Fruit fly (Drosophila melanogaster) whole organism, pupa: ENCODE results near the gene al.

Experiments
- CG10348 ChIP-seq: fragments of 200-800 bp; sonication (Bioruptor generic); IDR thresholded peaks from 2 replicates; pipeline ENCODE4 v1.3.6; 2022; ENCODE audit warnings: missing biosample characterization, missing genetic modification characterization
- CG12605 ChIP-seq: fragments of 200-800 bp; sonication (Bioruptor generic); IDR thresholded peaks from 2 replicates; pipeline ENCODE4 v1.3.6; 2022; ENCODE audit warnings: missing biosample characterization, missing genetic modification characterization
- CG13204 ChIP-seq: fragments of 200-800 bp; sonication (Bioruptor generic); optimal IDR thresholded peaks from 2 replicates; lab custom pipeline; 2018; ENCODE audit warnings: missing biosample characterization, mild to moderate bottlenecking, missing genetic modification characterization, moderate library complexity
- CG14655 ChIP-seq: fragments of 200-800 bp; sonication (Bioruptor generic); optimal IDR thresholded peaks from 3 replicates; lab custom pipeline; 2017; ENCODE audit warnings: mild to moderate bottlenecking, missing biosample characterization, missing genetic modification reagents, missing genetic modification characterization
- CG15710 ChIP-seq: fragments of 200-800 bp; sonication (Bioruptor generic); optimal IDR thresholded peaks from 2 replicates; lab custom pipeline; 2018; ENCODE audit warnings: missing biosample characterization, mild to moderate bottlenecking, missing genetic modification characterization, moderate library complexity
- CG17806 ChIP-seq: fragments of 200-800 bp; sonication (Bioruptor generic); optimal IDR thresholded peaks from 2 replicates; lab custom pipeline; 2018; ENCODE audit warnings: missing biosample characterization, mild to moderate bottlenecking, missing genetic modification characterization, moderate library complexity
- CG32121 ChIP-seq: fragments of 200-800 bp; sonication (Bioruptor generic); IDR thresholded peaks from 2 replicates; pipeline ENCODE4 v1.3.6; 2022; ENCODE audit warnings: missing biosample characterization, missing genetic modification characterization
- CG34367 ChIP-seq: fragments of 200-800 bp; sonication (Bioruptor generic); optimal IDR thresholded peaks from 2 replicates; lab custom pipeline; 2018; ENCODE audit warnings: missing biosample characterization, mild to moderate bottlenecking, missing genetic modification characterization
- CG4496 ChIP-seq: fragments of 200-800 bp; sonication (Bioruptor generic); IDR thresholded peaks from 3 replicates; pipeline ENCODE4 v1.3.6; 2022; ENCODE audit warnings: missing biosample characterization, missing genetic modification characterization
- CG8159 ChIP-seq: fragments of 200-800 bp; sonication (Bioruptor generic); optimal IDR thresholded peaks from 3 replicates; lab custom pipeline; 2018; ENCODE audit warnings: missing biosample characterization, mild to moderate bottlenecking, missing genetic modification characterization, moderate library complexity
- CG8301 ChIP-seq: fragments of 200-800 bp; sonication (Bioruptor generic); optimal IDR thresholded peaks from 2 replicates; lab custom pipeline; 2018; ENCODE audit warnings: missing biosample characterization, mild to moderate bottlenecking, missing genetic modification characterization
- CG9948 ChIP-seq: fragments of 200-800 bp; sonication (Bioruptor generic); optimal IDR thresholded peaks from 2 replicates; lab custom pipeline; 2018; ENCODE audit warnings: missing biosample characterization, mild to moderate bottlenecking, missing genetic modification characterization, moderate library complexity
- D1 ChIP-seq: fragments of 200-800 bp; sonication (Bioruptor generic); optimal IDR thresholded peaks from 2 replicates; lab custom pipeline; 2018; ENCODE audit warnings: missing biosample characterization, mild to moderate bottlenecking, missing genetic modification characterization, moderate library complexity
- EcR ChIP-seq: fragments of 200-800 bp; sonication (Bioruptor generic); optimal IDR thresholded peaks from 3 replicates; lab custom pipeline; 2019; ENCODE audit warnings: missing biosample characterization, missing genetic modification characterization, mild to moderate bottlenecking, moderate library complexity, missing genetic modification reagents
- Ets98B ChIP-seq: fragments of 200-800 bp; sonication (Bioruptor generic); IDR thresholded peaks from 2 replicates; pipeline ENCODE4 v1.3.6; 2022; ENCODE audit warnings: missing biosample characterization, missing genetic modification characterization
- Pif1A ChIP-seq: fragments of 200-800 bp; sonication (Bioruptor generic); optimal IDR thresholded peaks from 3 replicates; lab custom pipeline; 2016; ENCODE audit warnings: missing biosample characterization, missing genetic modification characterization
- Pif1B ChIP-seq: fragments of 200-800 bp; sonication (Bioruptor generic); optimal IDR thresholded peaks from 3 replicates; lab custom pipeline; 2016; ENCODE audit warnings: missing biosample characterization, missing genetic modification characterization
- Snoo ChIP-seq: fragments of 200-800 bp; sonication (Bioruptor generic); optimal IDR thresholded peaks from 3 replicates; lab custom pipeline; 2017; ENCODE audit warnings: missing biosample characterization, mild to moderate bottlenecking, missing genetic modification characterization, inconsistent platforms
- fd96Ca ChIP-seq: fragments of 200-800 bp; sonication (Bioruptor generic); IDR thresholded peaks from 3 replicates; pipeline ENCODE4 v1.3.6; 2022; ENCODE audit warnings: missing biosample characterization, missing genetic modification characterization
- gl ChIP-seq: fragments of 200-800 bp; sonication (Bioruptor generic); optimal IDR thresholded peaks from 2 replicates; lab custom pipeline; 2018; ENCODE audit warnings: missing biosample characterization, mild to moderate bottlenecking, missing genetic modification characterization
- rn ChIP-seq: fragments of 200-800 bp; sonication (Bioruptor generic); IDR thresholded peaks from 2 replicates; pipeline ENCODE4 v1.3.6; 2022; ENCODE audit warnings: missing biosample characterization, missing genetic modification characterization

al gene

dm6 chr2L:357556-358130, 20.3 kb upstream of the al start, which contains the start of gene Ent1:
TSS of gene Ent1 (minus strand) at chr2L:357874.
- TF ChIP-seq CG4496 (GFP tag; lab: Robert Waterston, UW) (no peak), CG9948 (tag; lab: Kevin White, UChicago) (no peak), CG10348 (GFP tag; lab: Robert Waterston, UW) (no peak), CG32121 (GFP tag; lab: Robert Waterston, UW) (no peak), CG13204 (GFP tag; lab: Kevin White, UChicago) (no peak), Pif1A (GFP tag; lab: Kevin White, UChicago) (no peak), CG8159 (tag; lab: Kevin White, UChicago) (no peak)

- TF ChIP-seq Snoo (tag; lab: Kevin White, UChicago) (no peak), CG15710 (no peak), CG9948 (tag; lab: Kevin White, UChicago) (no peak), CG4496 (GFP tag; lab: Robert Waterston, UW) (no peak), CG17806 (tag; lab: Kevin White, UChicago) (no peak), CG12605 (GFP tag; lab: Robert Waterston, UW) (no peak), CG32121 (GFP tag; lab: Robert Waterston, UW) (no peak)
Measured at dm6 chr2L:366876-367275, 11.0 kb upstream of the al start.

dm6 chr2L:368398-369008, 9.4 kb upstream of the al start:
- no peak for TF ChIP-seq CG14655 (GFP tag; lab: Kevin White, UChicago)
- no peak for TF ChIP-seq CG32121 (GFP tag; lab: Robert Waterston, UW)
- no peak for TF ChIP-seq D1 (tag; lab: Kevin White, UChicago)
- TF ChIP-seq fd96Ca (GFP tag; lab: Robert Waterston, UW): no peak
- TF ChIP-seq gl (tag; lab: Kevin White, UChicago): no peak
- no peak for TF ChIP-seq CG12605 (GFP tag; lab: Robert Waterston, UW)
- no peak for TF ChIP-seq Pif1A (GFP tag; lab: Kevin White, UChicago)
- no peak for TF ChIP-seq CG17806 (tag; lab: Kevin White, UChicago)
- TF ChIP-seq CG13204 (GFP tag; lab: Kevin White, UChicago): no peak
- no peak for TF ChIP-seq EcR
- TF ChIP-seq CG10348 (GFP tag; lab: Robert Waterston, UW): no peak
- no peak for TF ChIP-seq CG9948 (tag; lab: Kevin White, UChicago)
- no peak for TF ChIP-seq CG4496 (GFP tag; lab: Robert Waterston, UW)
- no peak for TF ChIP-seq Snoo (tag; lab: Kevin White, UChicago)
- no peak for TF ChIP-seq CG8159 (tag; lab: Kevin White, UChicago)
- TF ChIP-seq, all 21 proteins: peak for 0

DNA sequence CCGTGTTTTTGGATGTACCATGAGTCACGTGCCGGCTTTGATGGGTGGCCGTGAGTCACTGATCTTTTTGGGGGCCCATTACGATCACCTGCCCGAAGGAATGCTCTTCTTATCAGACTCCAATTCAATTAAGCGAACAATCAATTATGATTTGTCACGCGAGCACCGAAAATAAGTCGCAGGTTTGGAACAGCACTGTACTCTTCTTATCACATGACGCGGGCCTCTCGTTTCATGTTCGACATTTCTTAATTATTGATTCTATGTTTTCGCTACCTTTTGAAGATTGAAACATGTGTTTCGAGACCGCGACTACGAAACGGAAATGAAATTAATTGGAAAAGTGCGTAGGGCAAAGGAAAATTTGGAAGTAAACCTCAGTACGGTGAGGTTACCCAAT, 8.1 kb upstream of the al start:
- TF ChIP-seq rn: no peak
- no peak for TF ChIP-seq CG14655 (GFP tag; lab: Kevin White, UChicago)
- TF ChIP-seq Snoo (tag; lab: Kevin White, UChicago): no peak
- no peak for TF ChIP-seq CG13204 (GFP tag; lab: Kevin White, UChicago)
- no peak for TF ChIP-seq EcR
- TF ChIP-seq CG10348 (GFP tag; lab: Robert Waterston, UW): no peak
- TF ChIP-seq CG34367: no peak
- no peak for TF ChIP-seq CG15710
- no peak for TF ChIP-seq CG12605 (GFP tag; lab: Robert Waterston, UW)
- no peak for TF ChIP-seq D1 (tag; lab: Kevin White, UChicago)
- TF ChIP-seq Pif1A (GFP tag; lab: Kevin White, UChicago): no peak
- no peak for TF ChIP-seq CG17806 (tag; lab: Kevin White, UChicago)
- no peak for TF ChIP-seq Pif1B (GFP tag; lab: Kevin White, UChicago)

dm6 chr2L:371747-372146, 6.2 kb upstream of the al start:
- no peak for TF ChIP-seq EcR
- TF ChIP-seq fd96Ca (GFP tag; lab: Robert Waterston, UW): no peak
- no peak for TF ChIP-seq CG4496 (GFP tag; lab: Robert Waterston, UW)
- TF ChIP-seq CG15710: no peak
- no peak for TF ChIP-seq CG8301 (tag; lab: Kevin White, UChicago)
- TF ChIP-seq gl (tag; lab: Kevin White, UChicago): no peak
- TF ChIP-seq CG14655 (GFP tag; lab: Kevin White, UChicago): no peak
- TF ChIP-seq D1 (tag; lab: Kevin White, UChicago): no peak

DNA sequence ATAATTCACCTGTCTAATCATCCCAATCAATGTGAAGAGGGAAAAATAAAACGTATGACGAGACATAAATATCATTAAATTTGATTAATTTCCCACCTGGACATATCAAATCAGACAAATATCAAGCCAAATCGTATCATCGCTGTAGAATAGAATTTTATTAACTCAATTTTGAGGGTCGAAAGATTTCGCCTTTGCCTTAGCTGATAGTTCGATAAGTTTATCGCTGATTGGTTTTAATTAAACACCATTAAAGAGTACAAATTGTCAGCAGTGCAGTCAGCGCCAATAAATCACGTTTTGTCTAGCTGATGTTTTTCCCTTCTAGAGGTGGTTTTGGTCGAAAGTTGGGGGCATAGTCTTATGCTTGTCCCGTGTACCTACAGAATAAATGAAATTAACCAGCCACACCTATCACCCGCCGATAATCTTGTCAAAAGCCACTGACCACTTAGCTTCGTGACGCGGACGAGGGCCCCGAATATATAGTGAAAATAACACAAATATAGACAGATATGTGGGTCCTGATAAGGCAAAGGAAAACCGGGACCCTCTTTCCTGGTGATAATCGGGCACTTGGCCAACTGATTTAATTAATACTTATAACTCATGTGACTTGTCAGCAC, 1.0 kb downstream of the al start:
- TF ChIP-seq gl (tag; lab: Kevin White, UChicago): no peak
- TF ChIP-seq CG9948 (tag; lab: Kevin White, UChicago): no peak
- no peak for TF ChIP-seq CG8159 (tag; lab: Kevin White, UChicago)
- no peak for TF ChIP-seq CG32121 (GFP tag; lab: Robert Waterston, UW)
- no peak for TF ChIP-seq CG4496 (GFP tag; lab: Robert Waterston, UW)
- no peak for TF ChIP-seq CG17806 (tag; lab: Kevin White, UChicago)
- TF ChIP-seq Snoo (tag; lab: Kevin White, UChicago): no peak
- TF ChIP-seq CG10348 (GFP tag; lab: Robert Waterston, UW): no peak
- no peak for TF ChIP-seq rn
- TF ChIP-seq Ets98B (GFP tag; lab: Robert Waterston, UW): no peak
- no peak for TF ChIP-seq CG13204 (GFP tag; lab: Kevin White, UChicago)
